Fruit fly (Drosophila melanogaster) whole organism, embryonic: ENCODE results near the gene CG45676.

ENCODE experiments used
- Awh ChIP-seq: fragments of 200-800 bp; sonication (Bioruptor generic); IDR thresholded peaks from 2 replicates; pipeline ENCODE4, ENCODE4 v1.3.6; 2022; ENCODE audit warnings: missing biosample characterization, missing genetic modification characterization
- Bdp1 ChIP-seq: fragments of 200-800 bp; sonication (Bioruptor generic); optimal IDR thresholded peaks from 3 replicates; lab custom pipeline; 2016; ENCODE audit warnings: missing biosample characterization, missing genetic modification characterization
- BtbVII ChIP-seq: fragments of 200-800 bp; sonication (Bioruptor generic); optimal IDR thresholded peaks from 3 replicates; lab custom pipeline; 2017; ENCODE audit warnings: missing biosample characterization, mild to moderate bottlenecking, missing genetic modification characterization
- CG10147 ChIP-seq: fragments of 200-800 bp; sonication (Bioruptor generic); optimal IDR thresholded peaks from 2 replicates; lab custom pipeline; 2019; ENCODE audit warnings: missing biosample characterization, mild to moderate bottlenecking, missing genetic modification characterization, moderate library complexity
- CG12219 ChIP-seq: fragments of 200-800 bp; sonication (Bioruptor generic); optimal IDR thresholded peaks from 3 replicates; lab custom pipeline; 2018; ENCODE audit warnings: missing biosample characterization, mild to moderate bottlenecking, missing genetic modification characterization
- CG13123 ChIP-seq: fragments of 200-800 bp; sonication (Bioruptor generic); optimal IDR thresholded peaks from 2 replicates; lab custom pipeline; 2016; ENCODE audit warnings: missing biosample characterization, missing genetic modification characterization
- CG14965 ChIP-seq: fragments of 200-800 bp; sonication (Bioruptor generic); optimal IDR thresholded peaks from 2 replicates; lab custom pipeline; 2016; ENCODE audit warnings: missing biosample characterization, missing genetic modification characterization, borderline replicate concordance
- CG16815 ChIP-seq: fragments of 200-800 bp; sonication (Bioruptor generic); optimal IDR thresholded peaks from 3 replicates; lab custom pipeline; 2017; ENCODE audit warnings: missing biosample characterization, mild to moderate bottlenecking, missing genetic modification characterization
- CG17361 ChIP-seq: fragments of 200-800 bp; sonication (Bioruptor generic); IDR thresholded peaks from 3 replicates; pipeline ENCODE4 v1.3.6; 2022; ENCODE audit warnings: missing biosample characterization, missing genetic modification characterization
- CG18011 ChIP-seq: fragments of 200-800 bp; sonication (Bioruptor generic); optimal IDR thresholded peaks from 2 replicates; lab custom pipeline; 2017; ENCODE audit warnings: missing biosample characterization, missing genetic modification characterization, mild to moderate bottlenecking, moderate library complexity, missing genotype
- CG18476 ChIP-seq: fragments of 200-800 bp; sonication (Bioruptor generic); optimal IDR thresholded peaks from 2 replicates; lab custom pipeline; 2016; ENCODE audit warnings: missing biosample characterization, mild to moderate bottlenecking, missing genetic modification characterization
- CG2129 ChIP-seq: fragments of 200-800 bp; sonication (Bioruptor generic); IDR thresholded peaks from 2 replicates; pipeline ENCODE4 v1.3.6; 2022; ENCODE audit warnings: missing biosample characterization, missing genetic modification characterization; ENCODE audit not compliant: partially characterized antibody
- CG2875 ChIP-seq: fragments of 200-800 bp; sonication (Bioruptor generic); optimal IDR thresholded peaks from 2 replicates; lab custom pipeline; 2017; ENCODE audit warnings: missing biosample characterization, mild to moderate bottlenecking, missing genetic modification characterization, missing genetic modification reagents
- CG33213 ChIP-seq: fragments of 200-800 bp; sonication (Bioruptor generic); optimal IDR thresholded peaks from 3 replicates; lab custom pipeline; 2016; ENCODE audit warnings: missing biosample characterization, missing genetic modification characterization
- CG34376 ChIP-seq: fragments of 200-800 bp; sonication (Bioruptor generic); optimal IDR thresholded peaks from 2 replicates; lab custom pipeline; 2018; ENCODE audit warnings: missing biosample characterization, mild to moderate bottlenecking, missing genetic modification characterization
- CG3995 ChIP-seq: fragments of 200-800 bp; sonication (Bioruptor generic); optimal IDR thresholded peaks from 3 replicates; lab custom pipeline; 2016; ENCODE audit warnings: missing biosample characterization, missing genetic modification characterization
- CG43689 ChIP-seq: fragments of 200-800 bp; sonication (Bioruptor generic); IDR thresholded peaks from 2 replicates; pipeline ENCODE4 v1.3.6; 2022; ENCODE audit warnings: missing biosample characterization, missing genetic modification characterization
- CG8924 ChIP-seq: fragments of 200-800 bp; optimal IDR thresholded peaks from 3 replicates; lab custom pipeline; 2019; ENCODE audit warnings: missing biosample characterization, mild to moderate bottlenecking, missing genetic modification characterization, moderate library complexity
- CHES-1-like ChIP-seq: fragments of 200-800 bp; sonication (Bioruptor generic); optimal IDR thresholded peaks from 2 replicates; lab custom pipeline; 2016; ENCODE audit warnings: missing biosample characterization, missing genetic modification characterization
- CTCF ChIP-seq: fragments of 200-800 bp; sonication (Bioruptor generic); optimal IDR thresholded peaks from 2 replicates; lab custom pipeline; 2017; ENCODE audit warnings: missing biosample characterization, mild to moderate bottlenecking, missing genetic modification characterization, moderate library complexity
- CrebB ChIP-seq: fragments of 200-800 bp; sonication (Bioruptor generic); optimal IDR thresholded peaks from 3 replicates; lab custom pipeline; 2018; ENCODE audit warnings: missing biosample characterization, mild to moderate bottlenecking, missing genetic modification characterization
- Doc3 ChIP-seq: fragments of 200-800 bp; sonication (Bioruptor generic); IDR thresholded peaks from 3 replicates; pipeline ENCODE4 v1.3.6; 2022; ENCODE audit warnings: missing biosample characterization, missing genetic modification characterization; ENCODE audit not compliant: partially characterized antibody
- Elba2 ChIP-seq: fragments of 200-800 bp; sonication (Bioruptor generic); optimal IDR thresholded peaks from 3 replicates; lab custom pipeline; 2016; ENCODE audit warnings: missing biosample characterization, missing genetic modification characterization
- HHEX ChIP-seq: fragments of 200-800 bp; sonication (Bioruptor generic); optimal IDR thresholded peaks from 3 replicates; lab custom pipeline; 2017; ENCODE audit warnings: missing biosample characterization, mild to moderate bottlenecking, missing genetic modification characterization, missing genetic modification reagents
- HLH3B ChIP-seq: fragments of 200-800 bp; sonication (Bioruptor generic); IDR thresholded peaks from 2 replicates; pipeline ENCODE4 v1.3.6; 2022; ENCODE audit warnings: missing biosample characterization, missing genetic modification characterization
- Hr3 ChIP-seq: fragments of 200-800 bp; sonication (Bioruptor generic); optimal IDR thresholded peaks from 3 replicates; lab custom pipeline; 2016; ENCODE audit warnings: missing biosample characterization, missing genetic modification characterization
- Jarid2 ChIP-seq: fragments of 200-800 bp; sonication (Bioruptor generic); optimal IDR thresholded peaks from 3 replicates; lab custom pipeline; 2017; ENCODE audit warnings: mild to moderate bottlenecking, missing biosample characterization, missing genetic modification reagents, missing genetic modification characterization
- Kr ChIP-seq: fragments of 200-800 bp; sonication (Bioruptor generic); optimal IDR thresholded peaks from 2 replicates; lab custom pipeline; 2017; ENCODE audit warnings: missing biosample characterization, mild to moderate bottlenecking, missing genetic modification characterization
- Lim3 ChIP-seq: fragments of 200-800 bp; sonication (Bioruptor generic); IDR thresholded peaks from 2 replicates; pipeline ENCODE4 v1.3.6; 2022; ENCODE audit warnings: missing biosample characterization, missing genetic modification characterization
- MESR4 ChIP-seq: fragments of 200-800 bp; sonication (Bioruptor generic); optimal IDR thresholded peaks from 2 replicates; lab custom pipeline; 2018; ENCODE audit warnings: missing biosample characterization, mild to moderate bottlenecking, missing genetic modification characterization, moderate library complexity
- MTF-1 ChIP-seq: fragments of 200-800 bp; sonication (Bioruptor generic); optimal IDR thresholded peaks from 2 replicates; lab custom pipeline; 2018; ENCODE audit warnings: missing biosample characterization, mild to moderate bottlenecking, missing genetic modification characterization, borderline replicate concordance
- Nf-YC ChIP-seq: fragments of 200-800 bp; optimal IDR thresholded peaks from 3 replicates; lab custom pipeline; 2019; ENCODE audit warnings: missing biosample characterization, mild to moderate bottlenecking, missing genetic modification characterization, moderate library complexity
- NfI ChIP-seq: fragments of 200-800 bp; sonication (Bioruptor generic); optimal IDR thresholded peaks from 3 replicates; lab custom pipeline; 2018; ENCODE audit warnings: missing biosample characterization, mild to moderate bottlenecking, missing genetic modification characterization, moderate library complexity
- Optix ChIP-seq: fragments of 200-800 bp; sonication (Bioruptor generic); IDR thresholded peaks from 3 replicates; pipeline ENCODE4 v1.3.6; 2022; ENCODE audit warnings: missing biosample characterization, missing genetic modification characterization
- Ssrp ChIP-seq: fragments of 200-800 bp; sonication (Bioruptor generic); optimal IDR thresholded peaks from 2 replicates; lab custom pipeline; 2018; ENCODE audit warnings: missing biosample characterization, mild to moderate bottlenecking, missing genetic modification characterization, moderate library complexity
- TFAM ChIP-seq: fragments of 200-800 bp; sonication (Bioruptor generic); optimal IDR thresholded peaks from 2 replicates; lab custom pipeline; 2017; ENCODE audit warnings: missing biosample characterization, missing genetic modification characterization, inconsistent platforms
- YL-1 ChIP-seq: fragments of 200-800 bp; sonication (Bioruptor generic); optimal IDR thresholded peaks from 3 replicates; lab custom pipeline; 2017; ENCODE audit warnings: missing biosample characterization, mild to moderate bottlenecking, missing genetic modification characterization
- bcd ChIP-seq: fragments of 200-800 bp; sonication (Bioruptor generic); optimal IDR thresholded peaks from 2 replicates; lab custom pipeline; 2017; ENCODE audit warnings: missing biosample characterization, mild to moderate bottlenecking, missing genetic modification characterization
- chm ChIP-seq: fragments of 200-800 bp; sonication (Bioruptor generic); IDR thresholded peaks from 2 replicates; pipeline ENCODE4 v1.3.6; 2022; ENCODE audit warnings: missing biosample characterization, missing genetic modification characterization
- da ChIP-seq: fragments of 200-800 bp; sonication (Bioruptor generic); optimal IDR thresholded peaks from 2 replicates; lab custom pipeline; 2016; ENCODE audit warnings: missing biosample characterization, missing genetic modification characterization
- dati ChIP-seq: fragments of 200-800 bp; sonication (Bioruptor generic); IDR thresholded peaks from 2 replicates; pipeline ENCODE4 v1.3.6; 2022; ENCODE audit warnings: missing biosample characterization, missing genetic modification characterization
- fd96Cb ChIP-seq: fragments of 200-800 bp; sonication (Bioruptor generic); optimal IDR thresholded peaks from 2 replicates; lab custom pipeline; 2018; ENCODE audit warnings: missing biosample characterization, mild to moderate bottlenecking, missing genetic modification characterization, moderate library complexity
- gcm2 ChIP-seq: fragments of 200-800 bp; sonication (Bioruptor generic); optimal IDR thresholded peaks from 2 replicates; lab custom pipeline; 2016; ENCODE audit warnings: missing biosample characterization, missing genetic modification characterization
- hth ChIP-seq: fragments of >200 bp; optimal IDR thresholded peaks from 2 replicates; lab custom pipeline; 2017; ENCODE audit warnings: inconsistent platforms
- jumu ChIP-seq: fragments of 200-800 bp; sonication (Bioruptor generic); optimal IDR thresholded peaks from 3 replicates; lab custom pipeline; 2016; ENCODE audit warnings: missing biosample characterization, missing genetic modification characterization
- nerfin-1 ChIP-seq: fragments of 200-800 bp; sonication (Bioruptor generic); optimal IDR thresholded peaks from 3 replicates; lab custom pipeline; 2019; ENCODE audit warnings: missing biosample characterization, mild to moderate bottlenecking, missing genetic modification characterization, moderate library complexity
- otp ChIP-seq: fragments of 200-800 bp; sonication (Bioruptor generic); IDR thresholded peaks from 3 replicates; pipeline ENCODE4, ENCODE4 v1.3.6; 2022; ENCODE audit warnings: missing biosample characterization, missing genetic modification characterization
- pb ChIP-seq: fragments of 200-800 bp; sonication (Bioruptor generic); optimal IDR thresholded peaks from 3 replicates; lab custom pipeline; 2016; ENCODE audit warnings: missing biosample characterization, missing genetic modification characterization
- scrt ChIP-seq: fragments of 200-800 bp; sonication (Bioruptor generic); optimal IDR thresholded peaks from 2 replicates; lab custom pipeline; 2018; ENCODE audit warnings: missing biosample characterization, mild to moderate bottlenecking, missing genetic modification characterization, moderate library complexity
- sd ChIP-seq: fragments of 200-800 bp; sonication (Bioruptor generic); optimal IDR thresholded peaks from 3 replicates; lab custom pipeline; 2018; ENCODE audit warnings: missing biosample characterization, mild to moderate bottlenecking, missing genetic modification characterization, moderate library complexity
- tgo ChIP-seq: fragments of 200-800 bp; sonication (Bioruptor generic); IDR thresholded peaks from 3 replicates; pipeline ENCODE4 v1.3.6; 2022; ENCODE audit warnings: missing biosample characterization, missing genetic modification characterization

The CG45676 gene

DNA sequence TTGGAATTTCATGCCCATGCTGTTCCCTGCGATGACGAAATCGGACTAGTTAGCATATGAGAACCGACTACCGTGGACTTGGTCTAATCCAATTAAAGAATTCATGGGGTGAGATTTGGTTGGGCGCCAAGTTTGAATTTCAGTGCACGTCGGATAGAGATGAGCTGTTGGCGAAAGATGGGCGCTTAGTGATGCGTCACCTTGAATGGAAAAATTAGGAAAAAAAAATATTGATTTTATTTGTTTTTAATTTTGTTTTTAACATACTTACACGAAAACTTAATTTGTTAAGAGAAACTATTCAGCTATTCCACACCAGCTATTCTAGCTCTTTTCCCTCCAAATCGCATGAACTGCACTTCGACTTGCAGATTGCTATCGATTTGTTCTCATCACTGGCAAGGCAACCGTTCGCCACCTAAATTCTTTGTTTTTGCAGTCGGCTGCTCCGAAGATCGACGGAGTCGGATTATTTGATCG, 3.0 kb downstream of the CG45676 start, which contains the start of the genes ninaG and Sptz (continued):
- peak; percentile 94 for TF ChIP-seq Ssrp
- TF ChIP-seq otp (GFP tag; lab: Robert Waterston, UW) = peak; percentile 92
- peak; percentile 93 for TF ChIP-seq CG18476 (GFP tag; lab: Kevin White, UChicago)
- TF ChIP-seq CHES-1-like = peak; percentile 93
- peak; percentile 93 for TF ChIP-seq CG33213 (GFP tag; lab: Kevin White, UChicago)
- no peak for TF ChIP-seq Doc3
- TF ChIP-seq CG34376 (GFP tag; lab: Kevin White, UChicago) = peak; percentile 74
- TF ChIP-seq MESR4 = no peak
- TF ChIP-seq YL-1 (GFP tag; lab: Kevin White, UChicago) = peak; percentile 66
- TF ChIP-seq TFAM = peak; percentile 61
- peak; percentile 77 for TF ChIP-seq CrebB (tag; lab: Kevin White, UChicago)
- TF ChIP-seq NfI (GFP tag; lab: Kevin White, UChicago) = peak; percentile 90
- TF ChIP-seq CG13123 = peak; percentile 91
- peak; percentile 78 for TF ChIP-seq pb (GFP tag; lab: Kevin White, UChicago)
- peak; percentile 83 for TF ChIP-seq HHEX
- peak; percentile 31 for TF ChIP-seq CG14965 (GFP tag; lab: Kevin White, UChicago)
- no peak for TF ChIP-seq CTCF (GFP tag; lab: Kevin White, UChicago)
- peak; percentile 88 for TF ChIP-seq Awh (GFP tag; lab: Robert Waterston, UW)
- TF ChIP-seq Hr3 (GFP tag; lab: Kevin White, UChicago) = peak; percentile 95
- peak; percentile 92 for TF ChIP-seq fd96Cb
- peak; percentile 71 for TF ChIP-seq dati (GFP tag; lab: Robert Waterston, UW)
- peak; percentile 56 for TF ChIP-seq CG3995 (GFP tag; lab: Kevin White, UChicago)
- peak; percentile 95 for TF ChIP-seq HLH3B (GFP tag; lab: Robert Waterston, UW)
- TF ChIP-seq CG10147 (GFP tag; lab: Kevin White, UChicago) = no peak
- TF ChIP-seq CG2129 (GFP tag; lab: Robert Waterston, UW) = no peak
- peak; percentile 80 for TF ChIP-seq chm (GFP tag; lab: Robert Waterston, UW)
- peak; percentile 91 for TF ChIP-seq CG16815 (GFP tag; lab: Kevin White, UChicago)
- TF ChIP-seq Kr (GFP tag; lab: Kevin White, UChicago) = no peak
- peak; percentile 83 for TF ChIP-seq CG43689 (GFP tag; lab: Robert Waterston, UW)
- no peak for TF ChIP-seq Nf-YC (tag; lab: Kevin White, UChicago)
- TF ChIP-seq bcd (GFP tag; lab: Kevin White, UChicago) = peak; percentile 94
- TF ChIP-seq sd (tag; lab: Kevin White, UChicago) = no peak
- TF ChIP-seq jumu (GFP tag; lab: Kevin White, UChicago) = peak; percentile 95
- TF ChIP-seq scrt (GFP tag; lab: Kevin White, UChicago) = no peak
- peak; percentile 67 for TF ChIP-seq Jarid2 (GFP tag; lab: Kevin White, UChicago)
- TF ChIP-seq Lim3 (GFP tag; lab: Robert Waterston, UW) = peak; percentile 62; the same call in 1 of the 2 replicates
- no peak for TF ChIP-seq hth (lab: Kevin White, UChicago)
- peak; percentile 72 for TF ChIP-seq MTF-1 (GFP tag; lab: Kevin White, UChicago)
- TF ChIP-seq gcm2 (GFP tag; lab: Kevin White, UChicago) = peak; percentile 83
- TF ChIP-seq CG2875 = peak; percentile 74
- TF ChIP-seq da = peak; percentile 86
- TF ChIP-seq CG17361 (GFP tag; lab: Robert Waterston, UW) = peak; percentile 98
- peak; percentile 66 for TF ChIP-seq CG12219 (GFP tag; lab: Kevin White, UChicago)
- peak; percentile 96 for TF ChIP-seq Optix
- peak; percentile 74 for TF ChIP-seq BtbVII (GFP tag; lab: Kevin White, UChicago)
- TF ChIP-seq CG8924 = peak; percentile 86
- TF ChIP-seq Bdp1 (GFP tag; lab: Kevin White, UChicago) = peak; percentile 87
- peak; percentile 80 for TF ChIP-seq Elba2
- peak; percentile 78 for TF ChIP-seq CG18011
- peak; percentile 96 for TF ChIP-seq tgo (GFP tag; lab: Robert Waterston, UW)
- TF ChIP-seq nerfin-1 (tag; lab: Kevin White, UChicago) = peak; percentile 84
